Worm (Caenorhabditis elegans): ENCODE results near the gene rev-3.

- TF ChIP-seq dpl-1 (GFP tag; optimal IDR thresholded peaks at IDR 0.05): no peak
- no peak for TF ChIP-seq daf-12 (tag; optimal IDR thresholded peaks at IDR 0.05)
- TF ChIP-seq egl-43 (GFP tag; IDR thresholded peaks at IDR 0.05): no peak
- no peak for TF ChIP-seq nhr-77 (tag; optimal IDR thresholded peaks at IDR 0.05)
- no peak for TF ChIP-seq nhr-28 (tag; optimal IDR thresholded peaks at IDR 0.05)
Measured at ce11 chrIII:5790550-5790949, at the start of gene rev-3.

Data from whole organism, L4 larva.